Fruit fly (Drosophila melanogaster) whole organism: ENCODE results near the gene Cyp305a1.

ENCODE experiments used
- CG8478 ChIP-seq: fragments of >200 bp; optimal IDR thresholded peaks from 2 replicates; lab custom pipeline; 2018; ENCODE audit warnings: inconsistent platforms
- Dll ChIP-seq: fragments of >200 bp; optimal IDR thresholded peaks from 2 replicates; lab custom pipeline; 2017
- EcR ChIP-seq, 2 experiments: fragments of >200 bp; optimal IDR thresholded peaks; 2 replicates each; lab custom pipeline; 2017; ENCODE audit warnings: missing biosample characterization in 2 of 2, missing genetic modification characterization in 2 of 2, missing genetic modification reagents in 2 of 2
- pan ChIP-seq: fragments of >200 bp; optimal IDR thresholded peaks from 2 replicates; lab custom pipeline; 2017
- psq ChIP-seq: fragments of >200 bp; optimal IDR thresholded peaks from 2 replicates; lab custom pipeline; 2017
- usp ChIP-seq: fragments of >200 bp; optimal IDR thresholded peaks from 2 replicates; lab custom pipeline; 2017; ENCODE audit warnings: missing biosample characterization, missing genetic modification characterization, mixed read lengths

Gene Cyp305a1

dm6 chr3L:19793438-19793998 lies 19.6 kb downstream of the Cyp305a1 start, which contains the start of the genes CG42637, Gyc76C and SREBP:
Gene CG42637, minus strand, starts transcription at chr3L:19793569.
Gene Gyc76C, minus strand, starts transcription at chr3L:19793569.
Gene SREBP, plus strand, starts transcription at chr3L:19793935.
- TF ChIP-seq pan (lab: Kevin White, UChicago) (no peak), CG8478 (lab: Kevin White, UChicago) (no peak), usp (no peak), psq (lab: Kevin White, UChicago) (no peak), Dll (lab: Kevin White, UChicago) (no peak), EcR (GFP tag; optimal IDR thresholded peaks at IDR 0.05; lab: Kevin White, UChicago) (no peak)

dm6 chr3L:19792717-19793437 lies 20.3 kb downstream of the Cyp305a1 start:
- TF ChIP-seq CG8478 (lab: Kevin White, UChicago), result no peak
- no peak for TF ChIP-seq psq (lab: Kevin White, UChicago)
- TF ChIP-seq Dll (lab: Kevin White, UChicago), result no peak
- no peak for TF ChIP-seq EcR (GFP tag; optimal IDR thresholded peaks at IDR 0.05; lab: Kevin White, UChicago)
- no peak for TF ChIP-seq pan (lab: Kevin White, UChicago)
- no peak for TF ChIP-seq usp

- TF ChIP-seq CG8478 (lab: Kevin White, UChicago), result no peak
- TF ChIP-seq Dll (lab: Kevin White, UChicago), result peak; percentile 56
Observed at dm6 chr3L:19791688-19792073, 21.5 kb downstream of the Cyp305a1 start.

dm6 chr3L:19790929-19791687 lies 22.0 kb downstream of the Cyp305a1 start:
- TF ChIP-seq CG8478 (lab: Kevin White, UChicago), result no peak
- peak; percentile 89 for TF ChIP-seq Dll (lab: Kevin White, UChicago)

dm6 chr3L:19790564-19790928 lies 22.6 kb downstream of the Cyp305a1 start:
- TF ChIP-seq psq (lab: Kevin White, UChicago), result no peak
- TF ChIP-seq EcR (GFP tag; optimal IDR thresholded peaks at IDR 0.05; lab: Kevin White, UChicago), result no peak
- TF ChIP-seq usp, result no peak
- no peak for TF ChIP-seq pan (lab: Kevin White, UChicago)
- no peak for TF ChIP-seq CG8478 (lab: Kevin White, UChicago)
- no peak for TF ChIP-seq Dll (lab: Kevin White, UChicago)

dm6 chr3L:19787632-19788031 lies 25.5 kb downstream of the Cyp305a1 start:
- TF ChIP-seq usp (no peak), pan (lab: Kevin White, UChicago) (no peak), CG8478 (lab: Kevin White, UChicago) (no peak), psq (lab: Kevin White, UChicago) (no peak), EcR (GFP tag; optimal IDR thresholded peaks at IDR 0.05; lab: Kevin White, UChicago) (no peak), Dll (lab: Kevin White, UChicago) (no peak)

dm6 chr3L:19778530-19778929 lies 34.6 kb downstream of the Cyp305a1 start:
- TF ChIP-seq EcR (GFP tag; optimal IDR thresholded peaks at IDR 0.05; lab: Kevin White, UChicago), result no peak
- TF ChIP-seq psq (lab: Kevin White, UChicago), result no peak
- no peak for TF ChIP-seq usp
- TF ChIP-seq CG8478 (lab: Kevin White, UChicago), result no peak
- TF ChIP-seq pan (lab: Kevin White, UChicago), result no peak
- TF ChIP-seq Dll (lab: Kevin White, UChicago), result no peak

dm6 chr3L:19777279-19777960 lies 35.7 kb downstream of the Cyp305a1 start:
- TF ChIP-seq CG8478 (lab: Kevin White, UChicago) (no peak), EcR (GFP tag; optimal IDR thresholded peaks at IDR 0.05; lab: Kevin White, UChicago) (no peak), psq (lab: Kevin White, UChicago) (no peak), Dll (lab: Kevin White, UChicago) (no peak), usp (no peak), pan (lab: Kevin White, UChicago) (no peak)
